Worm (Caenorhabditis elegans): ENCODE measurements around the gene hda-5.

hda-5 gene

DNA sequence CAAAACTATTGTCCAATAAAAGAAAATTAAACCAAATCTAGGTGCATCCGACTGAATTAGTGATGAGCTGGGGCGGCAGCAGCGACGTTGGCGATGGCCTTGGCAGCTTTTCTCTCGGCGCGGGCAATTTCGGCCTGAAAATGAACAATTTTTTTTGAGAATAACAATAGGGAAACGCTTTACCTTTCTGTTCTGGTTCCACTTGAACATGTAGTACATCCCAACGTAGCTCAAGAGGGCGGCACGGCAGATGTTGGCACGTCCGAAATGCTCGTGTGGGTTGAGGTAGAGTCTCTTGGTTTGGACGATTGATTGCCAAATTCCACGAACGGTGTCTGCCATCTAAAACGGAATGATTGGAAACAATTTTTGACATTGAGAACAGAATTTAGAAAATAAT lies 24.6 kb upstream of the hda-5 start, which contains the start of gene F44E5.1 (continued):
- TF ChIP-seq hlh-26 (GFP tag; conservative IDR thresholded peaks at IDR 0.05) (no peak), ceh-27 (GFP tag; optimal IDR thresholded peaks at IDR 0.05) (no peak), bed-1 (GFP tag; IDR thresholded peaks at IDR 0.05) (no peak), rpc-1 (optimal IDR thresholded peaks at IDR 0.05) (no peak), rpc-1 (tag; optimal IDR thresholded peaks at IDR 0.05) (no peak), cebp-2 (GFP tag; IDR thresholded peaks at IDR 0.05) (no peak), atf-7 (tag; optimal IDR thresholded peaks at IDR 0.05) (no peak), D2030.7 (GFP tag; IDR thresholded peaks at IDR 0.05) (no peak), F57C9.4 (tag; optimal IDR thresholded peaks at IDR 0.05) (no peak), ceh-79 (tag; optimal IDR thresholded peaks at IDR 0.05) (peak; percentile 4), pbrm-1 (GFP tag; IDR thresholded peaks at IDR 0.05) (no peak), nhr-179 (tag; optimal IDR thresholded peaks at IDR 0.05) (no peak), Y79H2A.3 (GFP tag; conservative IDR thresholded peaks at IDR 0.05) (no peak)

DNA sequence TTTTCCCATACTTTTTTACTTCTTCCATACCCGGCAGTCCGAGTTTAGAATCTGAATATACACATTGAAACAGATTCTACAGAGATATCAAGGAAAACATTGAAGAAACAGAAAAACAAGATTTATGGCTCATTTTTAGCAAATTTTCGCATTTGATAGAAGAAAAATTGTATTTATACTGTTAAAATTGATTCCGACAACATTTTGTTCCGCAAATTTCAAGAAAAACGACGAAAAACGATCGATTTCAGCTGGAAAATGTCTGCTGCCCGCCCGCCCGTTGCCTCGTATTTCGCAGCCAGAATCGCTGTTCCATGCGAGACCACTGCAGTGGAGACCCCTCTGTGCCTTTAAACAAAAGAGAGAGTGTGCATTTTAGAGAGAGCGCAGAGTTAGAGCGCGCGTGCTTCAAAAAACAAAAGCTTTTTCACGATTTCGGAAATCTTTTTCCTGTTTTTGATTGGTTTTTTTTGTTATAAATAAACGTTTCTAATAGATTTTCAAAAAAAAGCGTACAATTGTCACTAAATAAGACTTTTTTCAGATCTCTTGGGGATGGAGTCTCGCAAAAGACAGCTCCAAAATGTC lies 20.9 kb upstream of the hda-5 start, which contains the start of the genes patr-1 and dna-2:
patr-1 (minus strand) TSS at position 51 of the 588 bp plus-strand sequence.
dna-2 (plus strand) TSS at position 538 of the 588 bp plus-strand sequence.
- TF ChIP-seq snpc-4 (GFP tag; optimal IDR thresholded peaks at IDR 0.05) (no peak), snpc-4 (tag; optimal IDR thresholded peaks at IDR 0.05) (peak in 3 of 4 experiments; percentile 7 to 63 (median 44)), attf-5 (GFP tag; optimal IDR thresholded peaks at IDR 0.05) (peak; percentile 70), mcd-1 (GFP tag; IDR thresholded peaks at IDR 0.05) (peak; percentile 61), madf-3 (GFP tag; IDR thresholded peaks at IDR 0.05) (0 out of 2 replicates have a peak, but pooled peaks have one; percentile 21), let-526 (GFP tag; IDR thresholded peaks at IDR 0.05) (no peak), zfh-2 (GFP tag; conservative IDR thresholded peaks at IDR 0.05) (peak; percentile 59; the same call in 1 of the 2 replicates), B0019.2 (GFP tag; conservative IDR thresholded peaks at IDR 0.05) (no peak), F23B12.7 (tag; optimal IDR thresholded peaks at IDR 0.05; ENCODE audit: insufficient read depth) (peak; percentile 63), lin-54 (GFP tag; optimal IDR thresholded peaks at IDR 0.05) (peak; percentile 57), D2030.7 (GFP tag; IDR thresholded peaks at IDR 0.05) (peak; percentile 43), hmg-1.2 (GFP tag; IDR thresholded peaks at IDR 0.05) (peak; percentile 95), lin-40 (tag; optimal IDR thresholded peaks at IDR 0.05) (no peak), ceh-27 (GFP tag; optimal IDR thresholded peaks at IDR 0.05) (peak; percentile 6), snpc-1.1 (tag; optimal IDR thresholded peaks at IDR 0.05; ENCODE audit: insufficient read depth) (peak; percentile 29), ztf-18 (tag; optimal IDR thresholded peaks at IDR 0.05) (peak; percentile 16), ekl-4 (GFP tag; IDR thresholded peaks at IDR 0.05) (0 out of 2 replicates have a peak, but pooled peaks have one; percentile 8), Y95B8A.8 (GFP tag; IDR thresholded peaks at IDR 0.05) (no peak), lsl-1 (GFP tag; optimal IDR thresholded peaks at IDR 0.05) (peak; percentile 65), snpc-3.4 (tag; optimal IDR thresholded peaks at IDR 0.05) (peak; percentile 12), K11D2.4 (GFP tag; IDR thresholded peaks at IDR 0.05) (no peak), madf-6 (GFP tag; IDR thresholded peaks at IDR 0.05) (peak; percentile 57), efl-1 (GFP tag; optimal IDR thresholded peaks at IDR 0.05) (peak; percentile 59), ztf-25 (GFP tag; IDR thresholded peaks at IDR 0.05) (no peak), tbp1 (GFP tag; optimal IDR thresholded peaks at IDR 0.05) (peak; percentile 1), dpl-1 (GFP tag; optimal IDR thresholded peaks at IDR 0.05) (peak; percentile 53), Y56A3A.18 (GFP tag; IDR thresholded peaks at IDR 0.05) (no peak), Y53F4B.3 (GFP tag; IDR thresholded peaks at IDR 0.05) (no peak), cebp-1 (GFP tag; IDR thresholded peaks at IDR 0.05) (no peak), cebp-1 (tag; optimal IDR thresholded peaks at IDR 0.05) (peak; percentile 63), lin-35 (GFP tag; optimal IDR thresholded peaks at IDR 0.05) (peak in 1 of 3 experiments; percentile 50), F33H1.4 (GFP tag; IDR thresholded peaks at IDR 0.05) (peak; percentile 82), dox-1 (GFP tag; IDR thresholded peaks at IDR 0.05) (peak; percentile 80), ceh-91 (GFP tag; IDR thresholded peaks at IDR 0.05) (peak; percentile 69), nhr-80 (tag; optimal IDR thresholded peaks at IDR 0.05) (peak; percentile 24)
